Worm (Caenorhabditis elegans): Measurements from ENCODE around the gene fbxa-167.
A peak's percentile ranks its signal among the peaks of the same experiment; 100 is the strongest.

The fbxa-167 gene

DNA sequence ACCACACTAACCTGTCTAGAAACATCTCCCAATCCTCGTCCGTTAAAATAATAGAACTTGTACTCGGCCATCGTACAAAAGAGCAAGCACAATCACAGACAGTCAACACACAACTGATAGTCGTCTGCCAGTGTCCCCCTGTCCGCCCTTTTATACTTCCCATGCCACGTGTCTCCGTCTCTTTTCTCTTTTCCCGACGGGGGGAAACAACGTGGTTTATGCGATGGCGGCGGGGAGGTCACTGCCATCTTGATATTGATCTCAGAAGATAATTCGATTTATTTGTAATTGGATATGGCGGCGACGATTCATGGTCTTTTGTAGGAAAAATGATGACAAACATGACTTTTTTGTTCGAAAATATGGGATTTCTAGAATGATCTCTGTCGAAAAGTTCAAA lies 31.6 kb upstream of the fbxa-167 start, which contains the start of gene gst-20:
Gene gst-20 (minus strand): TSS at position 170 of the 400 bp plus-strand sequence.
- no peak for TF ChIP-seq nhr-237 (tag; optimal IDR thresholded peaks at IDR 0.05)
- TF ChIP-seq ceh-83 (GFP tag; optimal IDR thresholded peaks at IDR 0.05) = no peak
- TF ChIP-seq elt-1 (tag; optimal IDR thresholded peaks at IDR 0.05; ENCODE audit: borderline replicate concordance, insufficient read depth) = peak; percentile 82
- no peak for TF ChIP-seq ztf-11 (tag; optimal IDR thresholded peaks at IDR 0.05)
- no peak for TF ChIP-seq mab-5 (tag; optimal IDR thresholded peaks at IDR 0.05)

DNA sequence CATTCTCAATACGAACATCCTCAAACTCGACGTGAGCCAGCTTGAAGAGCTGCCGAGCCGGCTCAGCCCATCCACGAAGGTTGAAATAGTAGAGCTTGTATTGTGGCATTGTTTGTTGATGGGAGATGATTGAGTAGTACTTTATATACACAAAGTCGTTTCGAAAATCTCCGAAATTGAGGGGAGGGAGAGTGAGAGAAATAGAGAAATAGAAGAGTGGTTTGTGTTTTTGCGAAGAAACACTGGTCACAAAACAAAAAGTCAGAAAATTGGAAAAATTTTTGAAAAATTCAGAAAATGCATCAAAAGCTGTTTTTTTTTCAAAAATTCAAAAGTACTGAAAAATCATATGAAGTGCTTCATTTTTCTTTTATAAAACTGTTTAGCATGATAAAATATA lies 30.1 kb upstream of the fbxa-167 start, which contains the start of gene gst-24:
Gene gst-24 (minus strand): TSS at position 181 of the 400 bp plus-strand sequence.
- TF ChIP-seq lin-13 (tag; optimal IDR thresholded peaks at IDR 0.05) (no peak), unc-39 (tag; optimal IDR thresholded peaks at IDR 0.05) (no peak), lsy-2 (tag; optimal IDR thresholded peaks at IDR 0.05) (no peak), ztf-11 (tag; optimal IDR thresholded peaks at IDR 0.05) (no peak), ceh-43 (GFP tag; optimal IDR thresholded peaks at IDR 0.05) (no peak), mab-5 (tag; optimal IDR thresholded peaks at IDR 0.05) (no peak)

DNA sequence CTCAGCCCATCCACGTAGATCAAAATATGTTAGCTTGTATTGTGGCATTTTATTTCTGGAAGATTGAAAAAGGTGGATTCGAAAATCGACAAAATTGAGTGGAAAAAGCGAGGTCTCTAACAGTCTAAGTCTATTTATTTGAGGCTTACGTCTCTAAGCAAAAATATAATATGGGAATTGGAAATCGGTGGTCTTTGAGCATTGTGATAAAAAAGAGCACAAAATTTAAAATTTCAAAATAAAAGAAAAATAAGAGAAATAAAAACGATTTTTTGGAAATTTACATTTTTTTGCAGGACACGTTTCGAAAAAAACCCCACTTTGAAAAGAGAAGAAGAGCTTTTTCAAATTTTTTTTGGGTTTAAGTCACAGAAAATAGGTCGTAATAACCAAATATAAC lies 28.2 kb upstream of the fbxa-167 start, which contains the start of gene gst-15:
Gene gst-15 (minus strand): TSS at position 101 of the 400 bp plus-strand sequence.
- no peak for TF ChIP-seq ztf-11 (tag; optimal IDR thresholded peaks at IDR 0.05)
- no peak for TF ChIP-seq ceh-43 (GFP tag; optimal IDR thresholded peaks at IDR 0.05)
- TF ChIP-seq nhr-237 (tag; optimal IDR thresholded peaks at IDR 0.05) = no peak
- no peak for TF ChIP-seq unc-62 (GFP tag; optimal IDR thresholded peaks at IDR 0.05)
- no peak for TF ChIP-seq ces-1 (GFP tag; optimal IDR thresholded peaks at IDR 0.05)
- no peak for TF ChIP-seq bed-3 (GFP tag; optimal IDR thresholded peaks at IDR 0.05)
- TF ChIP-seq elt-1 (tag; optimal IDR thresholded peaks at IDR 0.05; ENCODE audit: borderline replicate concordance, insufficient read depth) = no peak
- TF ChIP-seq cnd-1 (tag; optimal IDR thresholded peaks at IDR 0.05) = no peak
- TF ChIP-seq nhr-12 (tag; optimal IDR thresholded peaks at IDR 0.05) = no peak
- TF ChIP-seq lin-13 (tag; optimal IDR thresholded peaks at IDR 0.05) = no peak
- TF ChIP-seq snpc-4 (tag; optimal IDR thresholded peaks at IDR 0.05) = no peak
- TF ChIP-seq sptf-1 (tag; optimal IDR thresholded peaks at IDR 0.05) = no peak
- TF ChIP-seq nhr-28 (tag; optimal IDR thresholded peaks at IDR 0.05) = no peak
- no peak for TF ChIP-seq pha-4 (tag; optimal IDR thresholded peaks at IDR 0.05)
- no peak for TF ChIP-seq zip-8 (tag; optimal IDR thresholded peaks at IDR 0.05)
- no peak for TF ChIP-seq nhr-2 (tag; optimal IDR thresholded peaks at IDR 0.05)
- no peak for TF ChIP-seq tbx-8 (GFP tag; optimal IDR thresholded peaks at IDR 0.05)
- TF ChIP-seq ham-2 (GFP tag; optimal IDR thresholded peaks at IDR 0.05) = no peak
- no peak for TF ChIP-seq nhr-76 (tag; optimal IDR thresholded peaks at IDR 0.05)
- TF ChIP-seq sem-2 (GFP tag; optimal IDR thresholded peaks at IDR 0.05) = no peak

DNA sequence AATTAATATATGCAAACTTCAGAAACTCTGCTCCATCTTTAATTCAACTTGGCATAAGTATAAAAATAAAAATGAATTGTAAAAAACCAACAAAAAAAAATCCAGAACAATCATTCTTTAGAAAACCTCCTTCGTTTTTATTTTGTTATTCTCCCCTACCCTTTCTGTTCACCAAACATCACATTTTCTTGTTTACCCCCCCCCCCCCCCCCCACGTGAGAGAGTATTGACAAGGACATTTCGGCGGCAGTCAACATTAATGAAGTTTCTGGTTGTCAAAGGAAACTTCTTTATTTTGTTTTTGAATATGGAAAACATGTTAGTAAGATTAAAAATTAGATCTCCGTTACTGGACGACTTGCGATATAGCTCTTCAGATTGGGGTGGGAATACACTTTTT lies 26.8 kb upstream of the fbxa-167 start:
- no peak for TF ChIP-seq ceh-39 (tag; optimal IDR thresholded peaks at IDR 0.05)
- TF ChIP-seq mls-2 (tag; optimal IDR thresholded peaks at IDR 0.05) = no peak
- no peak for TF ChIP-seq elt-3 (tag; optimal IDR thresholded peaks at IDR 0.05)
- no peak for TF ChIP-seq unc-62 (GFP tag; optimal IDR thresholded peaks at IDR 0.05)
- no peak for TF ChIP-seq tbx-8 (GFP tag; optimal IDR thresholded peaks at IDR 0.05)
- no peak for TF ChIP-seq nhr-12 (tag; optimal IDR thresholded peaks at IDR 0.05)
- TF ChIP-seq ceh-43 (GFP tag; optimal IDR thresholded peaks at IDR 0.05) = no peak
- no peak for TF ChIP-seq unc-120 (tag; optimal IDR thresholded peaks at IDR 0.05; ENCODE audit: poor library complexity, severe bottlenecking)
- TF ChIP-seq mab-5 (tag; optimal IDR thresholded peaks at IDR 0.05) = no peak
- no peak for TF ChIP-seq lin-13 (tag; optimal IDR thresholded peaks at IDR 0.05)
- no peak for TF ChIP-seq nhr-237 (tag; optimal IDR thresholded peaks at IDR 0.05)
- no peak for TF ChIP-seq hlh-1 (tag; optimal IDR thresholded peaks at IDR 0.05)
- no peak for TF ChIP-seq ceh-83 (GFP tag; optimal IDR thresholded peaks at IDR 0.05)
- no peak for TF ChIP-seq nhr-28 (tag; optimal IDR thresholded peaks at IDR 0.05)
- no peak for TF ChIP-seq lsy-2 (tag; optimal IDR thresholded peaks at IDR 0.05)
- TF ChIP-seq elt-1 (tag; optimal IDR thresholded peaks at IDR 0.05; ENCODE audit: borderline replicate concordance, insufficient read depth) = no peak
- TF ChIP-seq ces-1 (GFP tag; optimal IDR thresholded peaks at IDR 0.05) = no peak

DNA sequence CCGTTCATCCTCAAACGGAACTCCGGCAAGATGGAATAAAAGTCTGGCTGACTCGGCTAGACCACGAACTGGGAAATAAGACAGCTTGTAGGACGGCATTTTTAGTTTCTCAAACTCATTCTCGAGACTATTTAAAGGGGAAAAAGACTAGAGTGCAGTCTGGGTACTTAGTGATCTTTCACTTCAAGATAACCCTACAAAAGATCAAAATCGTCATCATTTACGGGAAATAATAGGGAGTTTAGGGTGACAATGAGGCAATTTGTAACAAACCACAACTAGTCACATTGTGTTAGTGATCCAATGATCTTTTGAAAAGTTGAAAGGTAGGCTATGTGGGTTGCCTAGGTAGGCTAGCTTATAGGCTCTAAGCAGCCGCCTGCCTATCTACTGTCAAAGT lies 25.3 kb upstream of the fbxa-167 start, which contains the start of gene gst-14:
Gene gst-14 (minus strand): TSS at position 101 of the 400 bp plus-strand sequence.
- TF ChIP-seq mab-5 (tag; optimal IDR thresholded peaks at IDR 0.05) (no peak), mep-1 (tag; optimal IDR thresholded peaks at IDR 0.05) (no peak), cnd-1 (tag; optimal IDR thresholded peaks at IDR 0.05) (no peak)

All from whole organism, mixed stage, embryonic.